Worm (Caenorhabditis elegans) whole organism, L2 larva: ENCODE data around the gene C17H11.5.

Experiments used
- ceh-16 ChIP-seq: fragments of 150-350 bp; optimal IDR thresholded peaks from 2 replicates; lab custom pipeline; 2014; ENCODE audit warnings: missing biosample characterization, missing genetic modification characterization
- egl-27 ChIP-seq: sonication (generic microtip); optimal IDR thresholded peaks from 3 replicates; lab custom pipeline; 2017; ENCODE audit warnings: missing biosample characterization, missing genetic modification reagents, missing genetic modification characterization
- elt-1 ChIP-seq: fragments of 150-350 bp; optimal IDR thresholded peaks from 2 replicates; lab custom pipeline; 2014; ENCODE audit warnings: missing biosample characterization, missing genetic modification characterization
- elt-3 ChIP-seq: sonication (generic microtip); optimal IDR thresholded peaks from 2 replicates; lab custom pipeline; 2017; ENCODE audit warnings: missing biosample characterization, missing genetic modification characterization
- fos-1 ChIP-seq: fragments of 150-350 bp; optimal IDR thresholded peaks from 2 replicates; lab custom pipeline; 2014; ENCODE audit warnings: missing biosample characterization, missing genetic modification characterization
- mdl-1 ChIP-seq, 2 experiments: fragments of 150-350 bp in 1 of 2; sonication (generic microtip) in 1 of 2; optimal IDR thresholded peaks; 2 replicates each; lab custom pipeline; 2017; ENCODE audit warnings: missing biosample characterization in 2 of 2, missing genetic modification characterization in 2 of 2
- nhr-10 ChIP-seq: sonication (generic microtip); optimal IDR thresholded peaks from 2 replicates; lab custom pipeline; 2017; ENCODE audit warnings: missing biosample characterization, missing genetic modification characterization
- nhr-237 ChIP-seq: fragments of 150-350 bp; optimal IDR thresholded peaks from 2 replicates; lab custom pipeline; 2014; ENCODE audit warnings: missing biosample characterization, missing genetic modification characterization
- skn-1 ChIP-seq: sonication (generic microtip); optimal IDR thresholded peaks from 2 replicates; lab custom pipeline; 2017; ENCODE audit warnings: missing biosample characterization, missing genetic modification characterization
- unc-62 ChIP-seq: fragments of 150-350 bp; optimal IDR thresholded peaks from 2 replicates; lab custom pipeline; 2014; ENCODE audit warnings: missing biosample characterization, missing genetic modification reagents, missing genetic modification characterization

- no peak for TF ChIP-seq nhr-10
- TF ChIP-seq fos-1 (tag; lab: Kevin White, UChicago) = no peak
- TF ChIP-seq mdl-1 (tag; optimal IDR thresholded peaks at IDR 0.05; lab: Kevin White, UChicago) = no peak
- no peak for TF ChIP-seq elt-1 (tag; lab: Kevin White, UChicago)
- TF ChIP-seq nhr-237 (tag; lab: Kevin White, UChicago) = no peak
- TF ChIP-seq egl-27 = no peak
- TF ChIP-seq elt-3 (tag; lab: Kevin White, UChicago) = no peak
- no peak for TF ChIP-seq ceh-16 (tag; lab: Kevin White, UChicago)
- no peak for TF ChIP-seq unc-62 (GFP tag; lab: Kevin White, UChicago)
- no peak for TF ChIP-seq skn-1 (tag; lab: Kevin White, UChicago)
These were observed 27.8 kb downstream of the C17H11.5 start for ce11 chrX:8157132-8157531.
